Fruit fly (Drosophila melanogaster): ENCODE results near the gene Grip.

Gene Grip

DNA sequence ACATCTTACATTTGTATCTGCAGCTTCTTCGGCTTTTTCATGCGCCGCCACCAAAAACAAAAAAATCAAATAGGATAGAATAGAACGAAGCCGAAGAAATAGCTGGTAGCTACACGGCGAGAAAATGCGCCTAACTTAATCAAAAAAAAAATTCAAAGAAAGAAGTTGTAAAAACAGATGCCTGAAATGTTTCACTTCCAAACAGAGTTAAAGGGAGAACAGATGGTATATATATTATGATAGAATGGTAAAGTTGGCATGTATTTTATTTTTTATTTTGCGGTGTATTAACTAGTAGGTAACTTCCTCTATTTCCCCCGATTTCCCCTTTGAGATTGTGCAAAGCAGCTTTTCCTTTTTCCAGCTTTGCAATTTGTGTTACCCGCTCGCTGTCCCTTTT lies 41.7 kb upstream of the Grip start (continued):
- TF ChIP-seq pum (GFP tag; optimal IDR thresholded peaks at IDR 0.05) (no peak), so (GFP tag; IDR thresholded peaks at IDR 0.05) (no peak), pfk (GFP tag; optimal IDR thresholded peaks at IDR 0.05) (no peak), CG2712 (tag; optimal IDR thresholded peaks at IDR 0.05) (peak; percentile 18), CG32767 (GFP tag; IDR thresholded peaks at IDR 0.05) (no peak), CG18599 (GFP tag; optimal IDR thresholded peaks at IDR 0.05) (peak; percentile 53), MTF-1 (GFP tag; optimal IDR thresholded peaks at IDR 0.05; ENCODE audit: borderline replicate concordance) (no peak), tap (tag; optimal IDR thresholded peaks at IDR 0.05) (no peak), ap (GFP tag; IDR thresholded peaks at IDR 0.05) (no peak), CG7556 (GFP tag; optimal IDR thresholded peaks at IDR 0.05) (peak; percentile 42), CG13894 (tag; optimal IDR thresholded peaks at IDR 0.05) (no peak), sr (GFP tag; IDR thresholded peaks at IDR 0.05) (no peak), CG18262 (tag; optimal IDR thresholded peaks at IDR 0.05) (peak; percentile 32), Hr39 (optimal IDR thresholded peaks at IDR 0.05) (no peak), corto (GFP tag; optimal IDR thresholded peaks at IDR 0.05) (no peak), sna (GFP tag; IDR thresholded peaks at IDR 0.05; ENCODE audit: partially characterized antibody) (no peak), Poxn (GFP tag; IDR thresholded peaks at IDR 0.05) (no peak), PHDP (tag; optimal IDR thresholded peaks at IDR 0.05) (peak; percentile 47), ind (GFP tag; optimal IDR thresholded peaks at IDR 0.05) (peak; percentile 18), Ada2b (GFP tag; IDR thresholded peaks at IDR 0.05) (peak; percentile 46; the same call in 1 of the 2 replicates), CG15601 (tag; optimal IDR thresholded peaks at IDR 0.05) (no peak), onecut (GFP tag; IDR thresholded peaks at IDR 0.05) (0 out of 2 replicates have a peak, but pooled peaks have one; percentile 13), CG4360 (GFP tag; IDR thresholded peaks at IDR 0.05) (no peak), sd (tag; optimal IDR thresholded peaks at IDR 0.05) (no peak), exex (tag; optimal IDR thresholded peaks at IDR 0.05) (no peak), CG6854 (GFP tag; optimal IDR thresholded peaks at IDR 0.05) (no peak), HmgD (GFP tag; optimal IDR thresholded peaks at IDR 0.05) (no peak), Oli (tag; optimal IDR thresholded peaks at IDR 0.05) (peak; percentile 34), dan (GFP tag; IDR thresholded peaks at IDR 0.05) (no peak), D19A (tag; optimal IDR thresholded peaks at IDR 0.05) (no peak), eyg (GFP tag; optimal IDR thresholded peaks at IDR 0.05) (no peak), tgo (GFP tag; IDR thresholded peaks at IDR 0.05) (peak; percentile 15; the same call in 1 of the 3 replicates), nerfin-2 (GFP tag; IDR thresholded peaks at IDR 0.05; ENCODE audit: partially characterized antibody) (no peak), trem (tag; optimal IDR thresholded peaks at IDR 0.05) (no peak), Sry-δ (GFP tag; optimal IDR thresholded peaks at IDR 0.05) (no peak), esg (GFP tag; conservative IDR thresholded peaks at IDR 0.05) (no peak), CG10979 (tag; optimal IDR thresholded peaks at IDR 0.05) (peak; percentile 56), CG12155 (GFP tag; optimal IDR thresholded peaks at IDR 0.05) (no peak), CG4328 (GFP tag; optimal IDR thresholded peaks at IDR 0.05) (no peak), gfzf (GFP tag; optimal IDR thresholded peaks at IDR 0.05) (no peak), nau (GFP tag; optimal IDR thresholded peaks at IDR 0.05) (no peak), Mad (GFP tag; optimal IDR thresholded peaks at IDR 0.05) (no peak), Eip74EF (GFP tag; optimal IDR thresholded peaks at IDR 0.05) (no peak), CG11695 (GFP tag; IDR thresholded peaks at IDR 0.05) (no peak), zfh1 (GFP tag; IDR thresholded peaks at IDR 0.05) (0 out of 3 replicates have a peak, but pooled peaks have one; percentile 10), CG6254 (GFP tag; optimal IDR thresholded peaks at IDR 0.05) (no peak), nmo (GFP tag; optimal IDR thresholded peaks at IDR 0.05) (peak; percentile 23), bsh (GFP tag; optimal IDR thresholded peaks at IDR 0.05) (peak; percentile 60 to 82), Atf3 (GFP tag; optimal IDR thresholded peaks at IDR 0.05) (no peak), ato (GFP tag; IDR thresholded peaks at IDR 0.05; ENCODE audit: partially characterized antibody) (no peak), CG15073 (GFP tag; optimal IDR thresholded peaks at IDR 0.05) (no peak)
